Worm (Caenorhabditis elegans) whole organism, L3 larva: ENCODE results near the gene H20J04.6.
A peak's percentile ranks its signal among the peaks of the same experiment; 100 is the strongest.

Source experiments
- ZK546.5 ChIP-seq: sonication (generic microtip); optimal IDR thresholded peaks from 2 replicates; lab custom pipeline; 2017; ENCODE audit warnings: missing biosample characterization, missing genetic modification characterization
- ama-1 ChIP-seq: fragments of 150-350 bp; optimal IDR thresholded peaks from 2 replicates; lab custom pipeline; 2018
- ceh-16 ChIP-seq: sonication (generic microtip); optimal IDR thresholded peaks from 2 replicates; lab custom pipeline; 2017; ENCODE audit warnings: missing biosample characterization, missing genetic modification characterization
- ceh-28 ChIP-seq: fragments of 150-350 bp; optimal IDR thresholded peaks from 2 replicates; lab custom pipeline; 2014; ENCODE audit warnings: missing biosample characterization, missing genetic modification reagents, missing genetic modification characterization
- ceh-82 ChIP-seq: fragments of 150-350 bp; optimal IDR thresholded peaks from 2 replicates; lab custom pipeline; 2014; ENCODE audit warnings: missing biosample characterization, missing genetic modification characterization
- ceh-9 ChIP-seq: sonication (generic microtip); optimal IDR thresholded peaks from 2 replicates; lab custom pipeline; 2018; ENCODE audit warnings: missing biosample characterization, missing genetic modification characterization
- daf-12 ChIP-seq: fragments of 150-350 bp; optimal IDR thresholded peaks from 2 replicates; lab custom pipeline; 2014; ENCODE audit warnings: missing biosample characterization, missing genetic modification reagents, missing genetic modification characterization
- egl-5 ChIP-seq: fragments of 150-350 bp; optimal IDR thresholded peaks from 2 replicates; lab custom pipeline; 2017; ENCODE audit warnings: missing biosample characterization, missing genetic modification reagents, missing genetic modification characterization, inconsistent platforms
- elt-2 ChIP-seq: sonication (generic microtip); optimal IDR thresholded peaks from 2 replicates; lab custom pipeline; 2016; ENCODE audit warnings: missing genetic modification reagents, mild to moderate bottlenecking, missing genetic modification characterization, missing compliant biosample characterization
- elt-3 ChIP-seq, 3 experiments: fragments of 150-350 bp in 1 of 3; sonication (generic microtip) in 2 of 3; optimal IDR thresholded peaks; 2 replicates in 2 of 3; 4 replicates in 1 of 3; lab custom pipeline; 2014 to 2017; ENCODE audit warnings: missing biosample characterization in 3 of 3, missing genetic modification characterization in 3 of 3
- hmg-11 ChIP-seq: sonication (generic microtip); optimal IDR thresholded peaks from 2 replicates; lab custom pipeline; 2016; ENCODE audit warnings: missing genetic modification characterization, missing compliant biosample characterization
- lin-39 ChIP-seq: fragments of 150-350 bp; optimal IDR thresholded peaks from 2 replicates; lab custom pipeline; 2018; ENCODE audit warnings: missing biosample characterization, missing genetic modification reagents, missing genetic modification characterization
- lsy-12 ChIP-seq: sonication (generic microtip); optimal IDR thresholded peaks from 2 replicates; lab custom pipeline; 2016; ENCODE audit warnings: mild to moderate bottlenecking, missing genetic modification characterization, missing compliant biosample characterization
- mml-1 ChIP-seq: fragments of 150-350 bp; sonication (generic microtip); optimal IDR thresholded peaks from 3 replicates; lab custom pipeline; 2014; ENCODE audit warnings: missing biosample characterization, missing genetic modification characterization
- nhr-12 ChIP-seq: fragments of 150-350 bp; optimal IDR thresholded peaks from 2 replicates; lab custom pipeline; 2014; ENCODE audit warnings: missing biosample characterization, missing genetic modification characterization
- nhr-25 ChIP-seq: sonication (generic microtip); optimal IDR thresholded peaks from 2 replicates; lab custom pipeline; 2017; ENCODE audit warnings: missing biosample characterization, missing genetic modification characterization
- nhr-28 ChIP-seq: fragments of 150-350 bp; optimal IDR thresholded peaks from 2 replicates; lab custom pipeline; 2014; ENCODE audit warnings: missing biosample characterization, missing genetic modification characterization
- nhr-43 ChIP-seq: sonication (generic microtip); optimal IDR thresholded peaks from 2 replicates; lab custom pipeline; 2016; ENCODE audit warnings: mild to moderate bottlenecking, missing genetic modification characterization, missing compliant biosample characterization; ENCODE audit not compliant: poor library complexity, severe bottlenecking
- nhr-67 ChIP-seq: fragments of 150-350 bp; optimal IDR thresholded peaks from 2 replicates; lab custom pipeline; 2014; ENCODE audit warnings: missing biosample characterization, missing genetic modification characterization
- nhr-76 ChIP-seq: fragments of 150-350 bp; sonication (generic microtip); optimal IDR thresholded peaks from 5 replicates; lab custom pipeline; 2014; ENCODE audit warnings: missing biosample characterization, missing genetic modification characterization
- pha-4 ChIP-seq: fragments of 150-350 bp; optimal IDR thresholded peaks from 2 replicates; lab custom pipeline; 2014; ENCODE audit warnings: missing biosample characterization, missing genetic modification reagents, missing genetic modification characterization
- pqm-1 ChIP-seq: fragments of 150-350 bp; optimal IDR thresholded peaks from 2 replicates; lab custom pipeline; 2017; ENCODE audit warnings: missing biosample characterization, missing genetic modification characterization, inconsistent platforms
- skn-1 ChIP-seq: fragments of 150-350 bp; optimal IDR thresholded peaks from 2 replicates; lab custom pipeline; 2014; ENCODE audit warnings: missing biosample characterization, missing genetic modification characterization
- snpc-4 ChIP-seq: fragments of 150-350 bp; optimal IDR thresholded peaks from 2 replicates; lab custom pipeline; 2014; ENCODE audit warnings: missing biosample characterization, missing genetic modification characterization
- tbx-2 ChIP-seq: sonication (generic microtip); optimal IDR thresholded peaks from 2 replicates; lab custom pipeline; 2016; ENCODE audit warnings: mild to moderate bottlenecking, missing genetic modification characterization, missing compliant biosample characterization
- unc-39 ChIP-seq: sonication (generic microtip); optimal IDR thresholded peaks from 4 replicates; lab custom pipeline; 2017; ENCODE audit warnings: missing biosample characterization, missing genetic modification characterization
- zag-1 ChIP-seq: fragments of 150-350 bp; optimal IDR thresholded peaks from 2 replicates; lab custom pipeline; 2014; ENCODE audit warnings: missing biosample characterization, missing genetic modification characterization
- ztf-4 ChIP-seq: fragments of 150-350 bp; optimal IDR thresholded peaks from 2 replicates; lab custom pipeline; 2014; ENCODE audit warnings: missing biosample characterization, missing genetic modification characterization

H20J04.6 gene

DNA sequence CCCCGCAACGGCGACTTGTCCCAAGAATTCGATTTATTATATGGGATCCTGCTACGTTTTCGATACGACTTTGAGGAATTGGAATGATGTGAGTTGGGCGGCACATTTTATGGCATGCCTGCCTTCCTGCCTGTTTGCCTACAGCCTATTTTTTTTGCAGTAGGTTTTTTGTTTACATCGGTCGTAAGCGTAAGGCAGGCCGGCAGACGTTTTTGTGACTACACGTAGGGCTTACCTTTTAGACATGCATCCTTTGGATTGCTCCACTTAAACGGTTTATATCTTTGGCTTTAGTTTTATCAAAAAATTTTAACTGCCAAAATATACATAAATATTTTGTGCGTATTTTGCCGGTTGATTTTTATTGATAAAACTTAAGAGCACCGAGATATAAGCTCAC is 36.2 kb downstream of the H20J04.6 start:
- TF ChIP-seq tbx-2 (no peak), ceh-82 (no peak), snpc-4 (tag; lab: Kevin White, UChicago) (no peak)

DNA sequence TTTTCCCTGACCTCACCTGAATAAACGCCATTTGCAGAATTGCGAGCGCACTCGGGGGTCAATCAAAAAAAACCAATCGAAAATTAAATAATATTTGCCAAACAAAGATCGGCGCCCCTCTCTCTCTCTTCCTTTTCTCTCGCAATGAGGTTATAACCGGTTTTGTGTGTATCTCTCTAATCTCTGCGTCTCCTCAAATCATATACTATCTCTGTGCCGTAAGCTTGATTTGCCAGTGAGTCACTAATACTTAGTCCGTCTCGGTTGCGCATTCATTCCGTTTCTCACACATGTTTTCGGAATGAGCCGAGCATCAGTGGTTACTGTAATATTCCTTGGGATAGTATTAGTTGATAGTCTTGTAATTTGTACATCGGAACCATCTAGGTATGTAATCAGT is 39.0 kb downstream of the H20J04.6 start:
- TF ChIP-seq nhr-25 (tag; lab: Kevin White, UChicago) (peak; percentile 54), nhr-43 (tag; lab: Kevin White, UChicago) (no peak), lin-39 (tag; lab: Kevin White, UChicago) (no peak), pha-4 (tag; lab: Kevin White, UChicago) (peak; percentile 41)

ce11 chrII:4367923-4368322 is 44.9 kb downstream of the H20J04.6 start, which contains the start of gene try-9:
Gene try-9 (plus strand): TSS chrII:4368223.
- TF ChIP-seq egl-5 (tag; lab: Kevin White, UChicago) (no peak), lin-39 (tag; lab: Kevin White, UChicago) (no peak), elt-3 (tag; optimal IDR thresholded peaks at IDR 0.05; lab: Kevin White, UChicago) (no peak), pha-4 (tag; lab: Kevin White, UChicago) (no peak), ztf-4 (tag; lab: Kevin White, UChicago) (no peak), hmg-11 (tag; lab: Kevin White, UChicago) (no peak), tbx-2 (no peak), pqm-1 (no peak), zag-1 (tag; lab: Kevin White, UChicago) (no peak)
- TF ChIP-seq, all 47 proteins: peak for 0

DNA sequence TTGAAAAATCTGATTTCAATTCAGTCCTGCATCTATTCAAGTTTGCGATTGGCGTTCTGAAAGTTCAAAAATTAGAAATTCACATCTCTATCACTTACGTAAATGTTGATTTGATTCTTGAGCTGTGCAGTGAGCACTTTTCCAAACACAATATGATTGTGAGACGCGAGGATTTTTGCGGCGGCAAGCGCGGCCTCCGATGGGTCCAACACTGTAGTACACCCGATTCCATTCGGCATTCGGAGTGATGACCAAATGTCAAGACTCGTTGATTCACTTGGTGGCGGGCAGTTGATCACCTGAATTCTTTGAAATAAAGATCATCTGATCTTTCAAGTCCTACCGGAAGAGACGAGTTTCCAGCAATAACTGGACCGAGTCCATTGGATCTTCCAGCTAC is 46.7 kb downstream of the H20J04.6 start:
- TF ChIP-seq ceh-16 (tag; lab: Kevin White, UChicago) = no peak
- no peak for TF ChIP-seq elt-2
- no peak for TF ChIP-seq skn-1 (tag; lab: Kevin White, UChicago)
- no peak for TF ChIP-seq zag-1 (tag; lab: Kevin White, UChicago)
- no peak for TF ChIP-seq mml-1 (tag; lab: Kevin White, UChicago)
- no peak for TF ChIP-seq nhr-25 (tag; lab: Kevin White, UChicago)
- TF ChIP-seq elt-3 (tag; optimal IDR thresholded peaks at IDR 0.05; lab: Kevin White, UChicago) = no peak
- TF ChIP-seq lin-39 (tag; lab: Kevin White, UChicago) = no peak
- TF ChIP-seq nhr-12 (tag; lab: Kevin White, UChicago) = no peak
- TF ChIP-seq nhr-67 (tag; lab: Kevin White, UChicago) = no peak
- no peak for TF ChIP-seq tbx-2
- TF ChIP-seq ZK546.5 (tag; lab: Kevin White, UChicago) = no peak
- no peak for TF ChIP-seq nhr-76 (tag; lab: Kevin White, UChicago)
- TF ChIP-seq ama-1 (lab: Kevin White, UChicago) = no peak
- TF ChIP-seq, all 47 proteins: peak for 0

ce11 chrII:4370842-4371241 is 47.8 kb downstream of the H20J04.6 start:
- TF ChIP-seq pha-4 (tag; lab: Kevin White, UChicago) (peak; percentile 78), nhr-28 (no peak), elt-2 (peak; percentile 0), ceh-28 (tag; lab: Kevin White, UChicago) (no peak), lsy-12 (no peak)

- TF ChIP-seq pqm-1 (peak; percentile 32), skn-1 (tag; lab: Kevin White, UChicago) (peak; percentile 21), mml-1 (tag; lab: Kevin White, UChicago) (no peak), elt-3 (tag; optimal IDR thresholded peaks at IDR 0.05; lab: Kevin White, UChicago) (no peak), ama-1 (lab: Kevin White, UChicago) (peak; percentile 82), ceh-9 (tag; lab: Kevin White, UChicago) (no peak), hmg-11 (tag; lab: Kevin White, UChicago) (no peak), ZK546.5 (tag; lab: Kevin White, UChicago) (no peak), nhr-76 (tag; lab: Kevin White, UChicago) (no peak), unc-39 (tag; lab: Kevin White, UChicago) (no peak), daf-12 (tag; lab: Kevin White, UChicago) (no peak), pha-4 (tag; lab: Kevin White, UChicago) (peak; percentile 24), ceh-16 (tag; lab: Kevin White, UChicago) (no peak), lin-39 (tag; lab: Kevin White, UChicago) (no peak), elt-2 (peak; percentile 80), nhr-43 (tag; lab: Kevin White, UChicago) (peak; percentile 21)
These were observed 49.4 kb downstream of the H20J04.6 start, which contains the start of gene paic-1 for ce11 chrII:4372406-4372805. Gene paic-1 (minus strand): TSS chrII:4372525.
